Worm (Caenorhabditis elegans): ENCODE measurements around the gene fipr-5.

- TF ChIP-seq nhr-76 (tag; optimal IDR thresholded peaks at IDR 0.05) = no peak
- TF ChIP-seq tbx-2 (tag; optimal IDR thresholded peaks at IDR 0.05) = no peak
- TF ChIP-seq zag-1 (tag; optimal IDR thresholded peaks at IDR 0.05) = no peak
- no peak for TF ChIP-seq egl-27 (tag; optimal IDR thresholded peaks at IDR 0.05)
- TF ChIP-seq ztf-11 (tag; optimal IDR thresholded peaks at IDR 0.05) = no peak
- no peak for TF ChIP-seq nhr-237 (tag; optimal IDR thresholded peaks at IDR 0.05)
- TF ChIP-seq nhr-67 (tag; optimal IDR thresholded peaks at IDR 0.05) = no peak
Observed at ce11 chrV:10241121-10241803, 20.0 kb upstream of the fipr-5 start, which contains the start of the genes C12D8.21 and col-148.

Data from whole organism, L3 larva.